Worm (Caenorhabditis elegans): Measurements from ENCODE around the gene cest-34.

DNA sequence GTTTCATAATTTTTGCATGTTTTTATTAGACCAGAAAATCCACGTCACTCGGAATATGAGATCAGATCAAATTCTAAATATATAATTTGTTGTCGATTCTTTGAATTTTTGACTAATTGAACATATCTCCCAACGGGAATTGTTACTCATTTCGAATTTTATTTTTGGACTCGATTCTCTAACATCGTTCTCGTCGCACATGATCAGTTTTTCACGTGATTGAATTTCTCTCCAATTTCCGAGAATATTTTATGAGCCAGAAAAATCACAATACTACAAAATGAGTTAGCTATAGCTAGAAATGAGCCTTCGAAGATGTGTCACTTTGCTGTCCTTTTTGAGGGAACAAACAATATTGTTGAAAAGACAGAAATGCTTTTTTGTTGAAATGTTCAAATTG is 45.8 kb upstream of the cest-34 start:
- TF ChIP-seq elt-2 (tag; optimal IDR thresholded peaks at IDR 0.05) (no peak), skn-1 (tag; optimal IDR thresholded peaks at IDR 0.05) (no peak), nhr-71 (tag; optimal IDR thresholded peaks at IDR 0.05) (peak; percentile 88), unc-62 (GFP tag; optimal IDR thresholded peaks at IDR 0.05) (no peak), ceh-88 (GFP tag; IDR thresholded peaks at IDR 0.05) (no peak), mdl-1 (tag; optimal IDR thresholded peaks at IDR 0.05) (no peak), ztf-11 (tag; optimal IDR thresholded peaks at IDR 0.05) (no peak), snpc-4 (tag; optimal IDR thresholded peaks at IDR 0.05) (no peak), fos-1 (tag; optimal IDR thresholded peaks at IDR 0.05) (peak; percentile 18), pag-3 (tag; optimal IDR thresholded peaks at IDR 0.05; ENCODE audit: borderline replicate concordance, insufficient read depth) (no peak), dpl-1 (GFP tag; optimal IDR thresholded peaks at IDR 0.05) (no peak), egl-27 (tag; optimal IDR thresholded peaks at IDR 0.05) (no peak), ceh-82 (tag; optimal IDR thresholded peaks at IDR 0.05) (no peak), aha-1 (tag; optimal IDR thresholded peaks at IDR 0.05) (no peak)
